Fruit fly (Drosophila melanogaster): Measurements from ENCODE around the gene MBD-like.
A peak's percentile ranks its signal among the peaks of the same experiment; 100 is the strongest.

The MBD-like gene

dm6 chr3R:9573812-9574587 lies 14.4 kb downstream of the MBD-like start, which contains the start of gene CG9399 (continued):
- TF ChIP-seq brk (GFP tag; optimal IDR thresholded peaks at IDR 0.05): peak; percentile 95
- peak; percentile 97 for TF ChIP-seq HLH106 (tag; optimal IDR thresholded peaks at IDR 0.05)
- TF ChIP-seq Hr78 (GFP tag; optimal IDR thresholded peaks at IDR 0.05): no peak

- TF ChIP-seq Vsx2 (GFP tag; optimal IDR thresholded peaks at IDR 0.05; ENCODE audit: partially characterized antibody) (no peak), brk (GFP tag; optimal IDR thresholded peaks at IDR 0.05) (no peak), dl (GFP tag; optimal IDR thresholded peaks at IDR 0.05; ENCODE audit: insufficient read depth in 1 of 2, partially characterized antibody in 2 of 2) (no peak), Rel (GFP tag; optimal IDR thresholded peaks at IDR 0.05) (no peak), Rel (tag; optimal IDR thresholded peaks at IDR 0.05) (peak; percentile 90), Jra (GFP tag; optimal IDR thresholded peaks at IDR 0.05) (peak; percentile 88), CrebA (GFP tag; optimal IDR thresholded peaks at IDR 0.05; ENCODE audit: borderline replicate concordance) (no peak), GATAd (GFP tag; optimal IDR thresholded peaks at IDR 0.05) (peak; percentile 33), CG32264 (GFP tag; optimal IDR thresholded peaks at IDR 0.05) (peak; percentile 84), fru (GFP tag; optimal IDR thresholded peaks at IDR 0.05) (peak; percentile 91), Sp1 (GFP tag; optimal IDR thresholded peaks at IDR 0.05) (peak; percentile 91), sage (GFP tag; optimal IDR thresholded peaks at IDR 0.05) (peak; percentile 65), Hr78 (GFP tag; optimal IDR thresholded peaks at IDR 0.05) (no peak), Dif (GFP tag; optimal IDR thresholded peaks at IDR 0.05; ENCODE audit: partially characterized antibody) (no peak), psq (GFP tag; optimal IDR thresholded peaks at IDR 0.05) (peak; percentile 80), Mio (GFP tag; optimal IDR thresholded peaks at IDR 0.05) (peak; percentile 79), HLH106 (tag; optimal IDR thresholded peaks at IDR 0.05) (peak; percentile 90), pan (optimal IDR thresholded peaks at IDR 0.05) (no peak), lola (GFP tag; optimal IDR thresholded peaks at IDR 0.05) (no peak), dmrt93B (GFP tag; optimal IDR thresholded peaks at IDR 0.05) (peak; percentile 96), Hr83 (GFP tag; optimal IDR thresholded peaks at IDR 0.05; ENCODE audit: poor library complexity, severe bottlenecking) (peak; percentile 83), N (GFP tag; optimal IDR thresholded peaks at IDR 0.05) (no peak), ey (GFP tag; optimal IDR thresholded peaks at IDR 0.05) (peak; percentile 86), Myc (optimal IDR thresholded peaks at IDR 0.05) (peak; percentile 80), dsf (GFP tag; optimal IDR thresholded peaks at IDR 0.05; ENCODE audit: borderline replicate concordance) (peak; percentile 82), usp (GFP tag; optimal IDR thresholded peaks at IDR 0.05) (no peak), woc (GFP tag; optimal IDR thresholded peaks at IDR 0.05) (peak; percentile 93), foxo (GFP tag; optimal IDR thresholded peaks at IDR 0.05) (peak; percentile 58 to 92), tai (GFP tag; optimal IDR thresholded peaks at IDR 0.05) (no peak), CG9705 (GFP tag; optimal IDR thresholded peaks at IDR 0.05) (peak; percentile 95), Abd-B (GFP tag; optimal IDR thresholded peaks at IDR 0.05) (no peak), rgr (GFP tag; optimal IDR thresholded peaks at IDR 0.05) (peak; percentile 94), sv (GFP tag; optimal IDR thresholded peaks at IDR 0.05) (peak; percentile 91), h (GFP tag; optimal IDR thresholded peaks at IDR 0.05) (peak; percentile 92), OdsH (GFP tag; optimal IDR thresholded peaks at IDR 0.05) (peak; percentile 82), Dfd (GFP tag; optimal IDR thresholded peaks at IDR 0.05) (no peak), Hnf4 (GFP tag; optimal IDR thresholded peaks at IDR 0.05) (peak; percentile 93), br (GFP tag; optimal IDR thresholded peaks at IDR 0.05) (peak; percentile 91), jim (GFP tag; optimal IDR thresholded peaks at IDR 0.05) (no peak)
Measured at dm6 chr3R:9577382-9578137, 18.0 kb downstream of the MBD-like start, which contains the start of the genes Kap-alpha3 and Son. Gene Kap-alpha3 (minus strand): TSS chr3R:9577733. Gene Son (plus strand): TSS chr3R:9578042.

Measured in whole organism, wandering third instar larva.